Fruit fly (Drosophila melanogaster): ENCODE measurements around the gene Bin1.
A peak's percentile ranks its signal among the peaks of the same experiment; 100 is the strongest.

Gene Bin1

dm6 chr3R:16231385-16232307 lies 42.3 kb upstream of the Bin1 start (continued):
- TF ChIP-seq CG16815 (GFP tag; optimal IDR thresholded peaks at IDR 0.05) (peak; percentile 75), CG18599 (GFP tag; optimal IDR thresholded peaks at IDR 0.05) (peak; percentile 81), CG7963 (GFP tag; IDR thresholded peaks at IDR 0.05; ENCODE audit: partially characterized antibody) (no peak), Camta (GFP tag; optimal IDR thresholded peaks at IDR 0.05) (peak; percentile 79), org-1 (GFP tag; optimal IDR thresholded peaks at IDR 0.05) (peak; percentile 83), Dad (GFP tag; optimal IDR thresholded peaks at IDR 0.05) (peak; percentile 9), NfI (GFP tag; optimal IDR thresholded peaks at IDR 0.05) (peak; percentile 50), CG13123 (GFP tag; optimal IDR thresholded peaks at IDR 0.05) (peak; percentile 29), CG8281 (tag; optimal IDR thresholded peaks at IDR 0.05) (peak; percentile 43), CG10654 (GFP tag; optimal IDR thresholded peaks at IDR 0.05) (peak; percentile 61), Dll (GFP tag; IDR thresholded peaks at IDR 0.05; ENCODE audit: partially characterized antibody) (no peak), Side (GFP tag; optimal IDR thresholded peaks at IDR 0.05) (peak; percentile 69), CG8924 (tag; optimal IDR thresholded peaks at IDR 0.05) (peak; percentile 82), Gsc (GFP tag; IDR thresholded peaks at IDR 0.05) (no peak), Mrtf (GFP tag; IDR thresholded peaks at IDR 0.05) (no peak), gce (GFP tag; IDR thresholded peaks at IDR 0.05) (no peak), Meics (GFP tag; optimal IDR thresholded peaks at IDR 0.05) (peak; percentile 82), CG10543 (GFP tag; optimal IDR thresholded peaks at IDR 0.05) (peak; percentile 63), CG9437 (GFP tag; optimal IDR thresholded peaks at IDR 0.05) (peak; percentile 81), CG3838 (GFP tag; optimal IDR thresholded peaks at IDR 0.05) (peak; percentile 35), CG14050 (GFP tag; IDR thresholded peaks at IDR 0.05) (no peak), CG9817 (tag; optimal IDR thresholded peaks at IDR 0.05) (peak; percentile 67), CG2678 (tag; optimal IDR thresholded peaks at IDR 0.05) (peak; percentile 86), dimm (GFP tag; IDR thresholded peaks at IDR 0.05) (no peak), Dip3 (GFP tag; optimal IDR thresholded peaks at IDR 0.05) (peak; percentile 68), Mes4 (GFP tag; optimal IDR thresholded peaks at IDR 0.05) (peak; percentile 66), cg (GFP tag; optimal IDR thresholded peaks at IDR 0.05) (peak; percentile 77), CG42726 (GFP tag; IDR thresholded peaks at IDR 0.05; ENCODE audit: partially characterized antibody) (no peak), maf-S (GFP tag; optimal IDR thresholded peaks at IDR 0.05) (peak; percentile 68), bsh (GFP tag; optimal IDR thresholded peaks at IDR 0.05) (peak; percentile 51 to 71), Eip74EF (GFP tag; optimal IDR thresholded peaks at IDR 0.05) (peak in 1 of 2 experiments; percentile 52), mld (GFP tag; IDR thresholded peaks at IDR 0.05; ENCODE audit: partially characterized antibody) (no peak), ranshi (GFP tag; IDR thresholded peaks at IDR 0.05) (no peak), CG7745 (tag; optimal IDR thresholded peaks at IDR 0.05) (no peak), Aef1 (GFP tag; IDR thresholded peaks at IDR 0.05) (no peak), cwo (GFP tag; optimal IDR thresholded peaks at IDR 0.05) (peak; percentile 99), CG9797 (GFP tag; optimal IDR thresholded peaks at IDR 0.05) (peak; percentile 5), CG33557 (GFP tag; optimal IDR thresholded peaks at IDR 0.05) (peak; percentile 48), D19A (tag; optimal IDR thresholded peaks at IDR 0.05) (peak; percentile 70), lola (GFP tag; optimal IDR thresholded peaks at IDR 0.05) (peak in 1 of 3 experiments; percentile 82), CG10147 (GFP tag; optimal IDR thresholded peaks at IDR 0.05) (peak; percentile 68), esg (GFP tag; conservative IDR thresholded peaks at IDR 0.05) (no peak), CG2129 (GFP tag; IDR thresholded peaks at IDR 0.05; ENCODE audit: partially characterized antibody) (no peak), CG3726 (GFP tag; IDR thresholded peaks at IDR 0.05) (no peak), CG15479 (GFP tag; optimal IDR thresholded peaks at IDR 0.05) (no peak), knrl (GFP tag; IDR thresholded peaks at IDR 0.05; ENCODE audit: partially characterized antibody) (no peak)
